Worm (Caenorhabditis elegans) whole organism, mixed stage, embryonic: ENCODE data around the gene pqn-10.

Experiments
- lin-13 ChIP-seq: fragments of 150-350 bp; optimal IDR thresholded peaks from 2 replicates; lab custom pipeline; 2014; ENCODE audit warnings: missing biosample characterization, missing genetic modification characterization
- pha-4 ChIP-seq: fragments of 150-350 bp; optimal IDR thresholded peaks from 2 replicates; lab custom pipeline; 2018; ENCODE audit warnings: missing biosample characterization, missing genetic modification reagents, missing genetic modification characterization
- tbx-8 ChIP-seq: fragments of 200-800 bp; sonication (Bioruptor generic); optimal IDR thresholded peaks from 2 replicates; lab custom pipeline; 2018; ENCODE audit warnings: mild to moderate bottlenecking, missing genetic modification characterization, moderate library complexity, missing compliant biosample characterization

ce11 chrIII:6482918-6483317 is 45.1 kb upstream of the pqn-10 start, which contains the start of gene chtb-2:
- no peak for TF ChIP-seq lin-13 (tag; lab: Kevin White, UChicago)
- TF ChIP-seq tbx-8 (GFP tag; lab: Kevin White, UChicago): no peak
- no peak for TF ChIP-seq pha-4 (tag; lab: Kevin White, UChicago)
